Worm (Caenorhabditis elegans) whole organism, L1 larva: ENCODE measurements around the gene smg-9.
A peak's percentile ranks its signal among the peaks of the same experiment; 100 is the strongest.

ENCODE experiments used
- C16A3.4 ChIP-seq: fragments of 150-350 bp; optimal IDR thresholded peaks from 2 replicates; lab custom pipeline; 2014; ENCODE audit warnings: missing biosample characterization, missing genetic modification characterization
- aha-1 ChIP-seq: fragments of 150-350 bp; optimal IDR thresholded peaks from 2 replicates; lab custom pipeline; 2014; ENCODE audit warnings: missing biosample characterization, missing genetic modification characterization
- aly-2 ChIP-seq: fragments of 150-350 bp; optimal IDR thresholded peaks from 2 replicates; lab custom pipeline; 2014; ENCODE audit warnings: missing biosample characterization, missing genetic modification characterization
- ama-1 ChIP-seq: fragments of 150-350 bp; optimal IDR thresholded peaks from 2 replicates; lab custom pipeline; 2014
- blmp-1 ChIP-seq: fragments of 150-350 bp; optimal IDR thresholded peaks from 2 replicates; lab custom pipeline; 2014; ENCODE audit warnings: missing biosample characterization, missing genetic modification characterization
- ceh-63 ChIP-seq: fragments of 200-800 bp; sonication (Bioruptor generic); optimal IDR thresholded peaks from 2 replicates; lab custom pipeline; 2018; ENCODE audit warnings: mild to moderate bottlenecking, missing genetic modification characterization, missing compliant biosample characterization
- ceh-8 ChIP-seq: fragments of 200-800 bp; sonication (Bioruptor generic); optimal IDR thresholded peaks from 2 replicates; lab custom pipeline; 2018; ENCODE audit warnings: mild to moderate bottlenecking, missing genetic modification characterization, moderate library complexity, missing compliant biosample characterization
- ceh-82 ChIP-seq, 3 experiments: fragments of 150-350 bp in 1 of 3; sonication (generic microtip) in 2 of 3; optimal IDR thresholded peaks; 2 replicates each; lab custom pipeline; 2014 to 2017; ENCODE audit warnings: missing biosample characterization in 3 of 3, missing genetic modification characterization in 3 of 3
- ceh-88 ChIP-seq: fragments of 200-800 bp; sonication (Bioruptor generic); IDR thresholded peaks from 2 replicates; pipeline ENCODE4 v1.3.6; 2022; ENCODE audit warnings: missing genetic modification characterization, missing compliant biosample characterization
- efl-1 ChIP-seq, 4 experiments: fragments of 150-350 bp; optimal IDR thresholded peaks in 3 of 4; peaks in 1 of 4; 1 replicate in 1 of 4; 2 replicates in 3 of 4; lab custom pipeline; 2014; ENCODE audit warnings: missing biosample characterization in 2 of 4, missing genetic modification characterization in 2 of 4, missing genetic modification reagents in 2 of 4
- egl-13 ChIP-seq: sonication (generic microtip); optimal IDR thresholded peaks from 2 replicates; lab custom pipeline; 2016; ENCODE audit warnings: missing genotype, missing genetic modification reagents, missing genetic modification characterization, missing compliant biosample characterization
- elt-3 ChIP-seq, 6 experiments: fragments of 150-350 bp in 1 of 6; sonication (generic microtip); optimal IDR thresholded peaks; 2 replicates each; lab custom pipeline; 2017 to 2018; ENCODE audit warnings: missing biosample characterization in 6 of 6, missing genetic modification characterization in 6 of 6, inconsistent platforms in 1 of 6
- ets-5 ChIP-seq: fragments of 200-800 bp; sonication (Bioruptor generic); IDR thresholded peaks from 2 replicates; pipeline ENCODE4 v1.3.6; 2022; ENCODE audit warnings: missing genetic modification characterization, missing compliant biosample characterization
- fkh-8 ChIP-seq: sonication (generic microtip); optimal IDR thresholded peaks from 2 replicates; lab custom pipeline; 2016; ENCODE audit warnings: mild to moderate bottlenecking, missing genetic modification characterization, missing compliant biosample characterization
- hlh-17 ChIP-seq: fragments of 200-800 bp; sonication (Bioruptor generic); optimal IDR thresholded peaks from 2 replicates; lab custom pipeline; 2018; ENCODE audit warnings: missing genetic modification characterization, mild to moderate bottlenecking, missing compliant biosample characterization, moderate library complexity, borderline replicate concordance
- hlh-4 ChIP-seq: sonication (generic microtip); optimal IDR thresholded peaks from 2 replicates; lab custom pipeline; 2016; ENCODE audit warnings: mild to moderate bottlenecking, missing genetic modification characterization, missing compliant biosample characterization
- irx-1 ChIP-seq: sonication (generic microtip); optimal IDR thresholded peaks from 2 replicates; lab custom pipeline; 2016; ENCODE audit warnings: missing genetic modification characterization, missing compliant biosample characterization
- jun-1 ChIP-seq: fragments of 150-350 bp; optimal IDR thresholded peaks from 2 replicates; lab custom pipeline; 2014; ENCODE audit warnings: missing biosample characterization, missing genetic modification reagents, missing genetic modification characterization
- lin-14 ChIP-seq: fragments of 200-800 bp; sonication (Bioruptor generic); optimal IDR thresholded peaks from 2 replicates; lab custom pipeline; 2018; ENCODE audit warnings: mild to moderate bottlenecking, missing genetic modification characterization, moderate library complexity, missing compliant biosample characterization
- lin-15B ChIP-seq: fragments of 150-350 bp; sonication (generic microtip); optimal IDR thresholded peaks from 3 replicates; lab custom pipeline; 2014; ENCODE audit warnings: missing biosample characterization, missing genetic modification characterization
- lin-39 ChIP-seq: fragments of 150-350 bp; optimal IDR thresholded peaks from 2 replicates; lab custom pipeline; 2014; ENCODE audit warnings: missing biosample characterization, missing genetic modification reagents, missing genetic modification characterization
- mdl-1 ChIP-seq, 2 experiments: fragments of 150-350 bp; optimal IDR thresholded peaks; 2 replicates each; lab custom pipeline; 2014 to 2017; ENCODE audit warnings: missing biosample characterization in 2 of 2, missing genetic modification characterization in 2 of 2, inconsistent platforms in 1 of 2
- nhr-12 ChIP-seq: sonication (generic microtip); optimal IDR thresholded peaks from 2 replicates; lab custom pipeline; 2017; ENCODE audit warnings: missing biosample characterization, missing genetic modification characterization
- nhr-19 ChIP-seq: fragments of 200-800 bp; sonication (Bioruptor generic); conservative IDR thresholded peaks from 2 replicates; pipeline ENCODE4 v1.3.6; 2022; ENCODE audit warnings: missing genetic modification characterization, missing compliant biosample characterization
- nhr-47 ChIP-seq: sonication (generic microtip); optimal IDR thresholded peaks from 2 replicates; lab custom pipeline; 2016; ENCODE audit warnings: mild to moderate bottlenecking, missing genetic modification characterization, moderate library complexity, missing compliant biosample characterization
- nhr-71 ChIP-seq: sonication (generic microtip); optimal IDR thresholded peaks from 2 replicates; lab custom pipeline; 2016; ENCODE audit warnings: mild to moderate bottlenecking, missing genetic modification characterization, moderate library complexity, missing compliant biosample characterization
- nhr-76 ChIP-seq: sonication (generic microtip); optimal IDR thresholded peaks from 2 replicates; lab custom pipeline; 2017; ENCODE audit warnings: missing biosample characterization, missing genetic modification characterization
- pag-3 ChIP-seq: sonication (generic microtip); optimal IDR thresholded peaks from 2 replicates; lab custom pipeline; 2017; ENCODE audit warnings: missing genetic modification characterization, mild to moderate bottlenecking, missing compliant biosample characterization, antibody characterized with exemption, borderline replicate concordance; ENCODE audit not compliant: insufficient read depth
- skn-1 ChIP-seq: fragments of 150-350 bp; optimal IDR thresholded peaks from 2 replicates; lab custom pipeline; 2014; ENCODE audit warnings: missing biosample characterization, missing genetic modification characterization
- snpc-4 ChIP-seq: fragments of 150-350 bp; optimal IDR thresholded peaks from 2 replicates; lab custom pipeline; 2014; ENCODE audit warnings: missing biosample characterization, missing genetic modification characterization
- snu-23 ChIP-seq: sonication (generic microtip); optimal IDR thresholded peaks from 2 replicates; lab custom pipeline; 2016; ENCODE audit warnings: missing genetic modification characterization, missing compliant biosample characterization
- sup-37 ChIP-seq: fragments of 200-800 bp; sonication (Bioruptor generic); optimal IDR thresholded peaks from 2 replicates; lab custom pipeline; 2018; ENCODE audit warnings: mild to moderate bottlenecking, missing genetic modification characterization, missing compliant biosample characterization
- tlp-1 ChIP-seq: fragments of 150-350 bp; optimal IDR thresholded peaks from 2 replicates; lab custom pipeline; 2014; ENCODE audit warnings: missing biosample characterization, missing genetic modification characterization
- unc-62 ChIP-seq: fragments of 150-350 bp; optimal IDR thresholded peaks from 2 replicates; lab custom pipeline; 2014; ENCODE audit warnings: missing biosample characterization, missing genetic modification reagents, missing genetic modification characterization
- unc-98 ChIP-seq: fragments of 200-800 bp; sonication (Bioruptor generic); IDR thresholded peaks from 2 replicates; pipeline ENCODE4 v1.3.6; 2022; ENCODE audit warnings: missing genetic modification characterization, missing compliant biosample characterization
- zag-1 ChIP-seq: fragments of 150-350 bp; optimal IDR thresholded peaks from 2 replicates; lab custom pipeline; 2014; ENCODE audit warnings: missing biosample characterization, missing genetic modification characterization
- zip-4 ChIP-seq: fragments of 200-800 bp; sonication (Bioruptor generic); optimal IDR thresholded peaks from 2 replicates; lab custom pipeline; 2018; ENCODE audit warnings: mild to moderate bottlenecking, missing genetic modification characterization, moderate library complexity, missing compliant biosample characterization

Gene smg-9

ce11 chrII:14733424-14733823 lies 19.2 kb downstream of the smg-9 start, which contains the start of gene glna-1:
Gene glna-1 (minus strand): TSS chrII:14733524.
- TF ChIP-seq aly-2 (tag; lab: Kevin White, UChicago) (no peak), blmp-1 (peak; percentile 41), elt-3 (tag; optimal IDR thresholded peaks at IDR 0.05; lab: Kevin White, UChicago) (peak in 1 of 6 experiments; percentile 30), nhr-47 (tag; lab: Kevin White, UChicago) (peak; percentile 2)

ce11 chrII:14728119-14728518 lies 24.5 kb downstream of the smg-9 start:
- no peak for TF ChIP-seq unc-98 (GFP tag; lab: Robert Waterston, UW)
- TF ChIP-seq C16A3.4 (tag; lab: Kevin White, UChicago), result no peak
- TF ChIP-seq nhr-76, result no peak
- TF ChIP-seq jun-1 (tag; lab: Kevin White, UChicago), result no peak
- TF ChIP-seq ceh-8 (GFP tag; lab: Kevin White, UChicago), result no peak
- no peak for TF ChIP-seq lin-14
- TF ChIP-seq lin-15B (tag; lab: Kevin White, UChicago), result no peak
- TF ChIP-seq hlh-4, result no peak
- TF ChIP-seq snu-23 (GFP tag; lab: Kevin White, UChicago), result no peak
- no peak for TF ChIP-seq ets-5 (GFP tag; lab: Robert Waterston, UW)
- TF ChIP-seq egl-13 (tag; lab: Kevin White, UChicago), result no peak
- no peak for TF ChIP-seq zip-4
- TF ChIP-seq ceh-88 (GFP tag; lab: Robert Waterston, UW), result no peak
- TF ChIP-seq aha-1 (tag; lab: Kevin White, UChicago), result no peak
- no peak for TF ChIP-seq hlh-17 (GFP tag; lab: Kevin White, UChicago)
- no peak for TF ChIP-seq zag-1 (tag; lab: Kevin White, UChicago)
- TF ChIP-seq tlp-1 (tag; lab: Kevin White, UChicago), result no peak

- TF ChIP-seq blmp-1 (peak; percentile 81), ceh-63 (GFP tag; lab: Kevin White, UChicago) (no peak), mdl-1 (tag; optimal IDR thresholded peaks at IDR 0.05; lab: Kevin White, UChicago) (no peak)
Observed at ce11 chrII:14706479-14706878, 46.2 kb downstream of the smg-9 start.

ce11 chrII:14705956-14706355 lies 46.7 kb downstream of the smg-9 start:
- no peak for TF ChIP-seq mdl-1 (tag; optimal IDR thresholded peaks at IDR 0.05; lab: Kevin White, UChicago)
- TF ChIP-seq blmp-1, result peak; percentile 6
- no peak for TF ChIP-seq unc-62
- TF ChIP-seq, all 84 proteins: peak for 1

- no peak for TF ChIP-seq ama-1 (lab: Kevin White, UChicago)
- no peak for TF ChIP-seq nhr-71
- TF ChIP-seq nhr-12, result no peak
- no peak for TF ChIP-seq lin-39 (tag; lab: Kevin White, UChicago)
- TF ChIP-seq snpc-4 (tag; lab: Kevin White, UChicago), result no peak
- TF ChIP-seq efl-1 (optimal IDR thresholded peaks at IDR 0.05; lab: Kevin White, UChicago), result no peak
- TF ChIP-seq efl-1 (GFP tag; optimal IDR thresholded peaks at IDR 0.05 in 1 of 2; lab: Kevin White, UChicago), result no peak
- no peak for TF ChIP-seq mdl-1 (tag; optimal IDR thresholded peaks at IDR 0.05; lab: Kevin White, UChicago)
- TF ChIP-seq ceh-82 (tag; optimal IDR thresholded peaks at IDR 0.05; lab: Kevin White, UChicago), result no peak
- TF ChIP-seq nhr-19, result no peak
- no peak for TF ChIP-seq fkh-8 (tag; lab: Kevin White, UChicago)
- TF ChIP-seq skn-1, result no peak
- no peak for TF ChIP-seq irx-1 (tag; lab: Kevin White, UChicago)
- TF ChIP-seq pag-3 (tag; lab: Kevin White, UChicago), result no peak
- TF ChIP-seq tlp-1 (tag; lab: Kevin White, UChicago), result no peak
- no peak for TF ChIP-seq nhr-76
- TF ChIP-seq sup-37 (GFP tag; lab: Kevin White, UChicago), result no peak
Observed at ce11 chrII:14705215-14705614, 47.4 kb downstream of the smg-9 start, which contains the start of gene C09F9.2. Gene C09F9.2 (plus strand): TSS chrII:14705515.
